Worm (Caenorhabditis elegans): ENCODE measurements around the gene rfc-4.

Gene rfc-4

ce11 chrIII:6945319-6945718 lies 26.7 kb upstream of the rfc-4 start:
- TF ChIP-seq hnd-1 (tag; optimal IDR thresholded peaks at IDR 0.05) (no peak), ets-7 (tag; optimal IDR thresholded peaks at IDR 0.05) (no peak), B0310.2 (tag; optimal IDR thresholded peaks at IDR 0.05) (no peak), hmbx-1 (tag; optimal IDR thresholded peaks at IDR 0.05) (no peak), tbx-11 (GFP tag; IDR thresholded peaks at IDR 0.05) (no peak), aly-1 (tag; optimal IDR thresholded peaks at IDR 0.05) (no peak), ceh-36 (tag; optimal IDR thresholded peaks at IDR 0.05) (no peak), ama-1 (optimal IDR thresholded peaks at IDR 0.05) (no peak), flt-1 (GFP tag; IDR thresholded peaks at IDR 0.05) (no peak), F13C5.2 (tag; optimal IDR thresholded peaks at IDR 0.05) (no peak), hmg-4 (GFP tag; optimal IDR thresholded peaks at IDR 0.05) (no peak), pes-1 (GFP tag; IDR thresholded peaks at IDR 0.05) (no peak), ceh-13 (GFP tag; optimal IDR thresholded peaks at IDR 0.05) (no peak), tbx-37 (GFP tag; conservative IDR thresholded peaks at IDR 0.05) (no peak), tra-4 (tag; optimal IDR thresholded peaks at IDR 0.05) (no peak), scrt-1 (GFP tag; IDR thresholded peaks at IDR 0.05) (no peak), sea-1 (GFP tag; conservative IDR thresholded peaks at IDR 0.05) (no peak)

- TF ChIP-seq scrt-1 (GFP tag; IDR thresholded peaks at IDR 0.05) = no peak
- no peak for TF ChIP-seq tbx-11 (GFP tag; IDR thresholded peaks at IDR 0.05)
- no peak for TF ChIP-seq hmg-4 (GFP tag; optimal IDR thresholded peaks at IDR 0.05)
- TF ChIP-seq F13C5.2 (tag; optimal IDR thresholded peaks at IDR 0.05) = no peak
- no peak for TF ChIP-seq ama-1 (optimal IDR thresholded peaks at IDR 0.05)
- TF ChIP-seq tra-4 (tag; optimal IDR thresholded peaks at IDR 0.05) = no peak
- TF ChIP-seq ets-7 (tag; optimal IDR thresholded peaks at IDR 0.05) = no peak
- TF ChIP-seq hmbx-1 (tag; optimal IDR thresholded peaks at IDR 0.05) = no peak
These were observed 26.3 kb upstream of the rfc-4 start, which contains the start of gene abu-13 for ce11 chrIII:6945747-6946146. Gene abu-13, minus strand, starts transcription at chrIII:6945898.

ce11 chrIII:6946382-6946781 lies 25.7 kb upstream of the rfc-4 start, which contains the start of gene let-711:
Gene let-711, plus strand, starts transcription at chrIII:6946718.
- no peak for TF ChIP-seq tbx-37 (GFP tag; conservative IDR thresholded peaks at IDR 0.05)
- no peak for TF ChIP-seq F13C5.2 (tag; optimal IDR thresholded peaks at IDR 0.05)
- TF ChIP-seq ceh-13 (GFP tag; optimal IDR thresholded peaks at IDR 0.05) = no peak
- TF ChIP-seq ceh-36 (tag; optimal IDR thresholded peaks at IDR 0.05) = no peak
- no peak for TF ChIP-seq hmg-4 (GFP tag; optimal IDR thresholded peaks at IDR 0.05)
- no peak for TF ChIP-seq scrt-1 (GFP tag; IDR thresholded peaks at IDR 0.05)
- no peak for TF ChIP-seq aly-1 (tag; optimal IDR thresholded peaks at IDR 0.05)
- no peak for TF ChIP-seq sea-1 (GFP tag; conservative IDR thresholded peaks at IDR 0.05)
- TF ChIP-seq hnd-1 (tag; optimal IDR thresholded peaks at IDR 0.05) = no peak
- TF ChIP-seq B0310.2 (tag; optimal IDR thresholded peaks at IDR 0.05) = no peak
- no peak for TF ChIP-seq ets-7 (tag; optimal IDR thresholded peaks at IDR 0.05)
- no peak for TF ChIP-seq tbx-11 (GFP tag; IDR thresholded peaks at IDR 0.05)
- no peak for TF ChIP-seq pes-1 (GFP tag; IDR thresholded peaks at IDR 0.05)
- no peak for TF ChIP-seq tra-4 (tag; optimal IDR thresholded peaks at IDR 0.05)

ce11 chrIII:6947896-6948295 lies 24.2 kb upstream of the rfc-4 start:
- TF ChIP-seq tra-4 (tag; optimal IDR thresholded peaks at IDR 0.05) (no peak), ceh-36 (tag; optimal IDR thresholded peaks at IDR 0.05) (no peak), tbx-11 (GFP tag; IDR thresholded peaks at IDR 0.05) (no peak), tbx-37 (GFP tag; conservative IDR thresholded peaks at IDR 0.05) (no peak), pes-1 (GFP tag; IDR thresholded peaks at IDR 0.05) (no peak), aly-1 (tag; optimal IDR thresholded peaks at IDR 0.05) (no peak), F13C5.2 (tag; optimal IDR thresholded peaks at IDR 0.05) (no peak), hnd-1 (tag; optimal IDR thresholded peaks at IDR 0.05) (no peak), ceh-13 (GFP tag; optimal IDR thresholded peaks at IDR 0.05) (no peak), hmbx-1 (tag; optimal IDR thresholded peaks at IDR 0.05) (no peak), scrt-1 (GFP tag; IDR thresholded peaks at IDR 0.05) (no peak), hmg-4 (GFP tag; optimal IDR thresholded peaks at IDR 0.05) (no peak), ets-7 (tag; optimal IDR thresholded peaks at IDR 0.05) (no peak), ama-1 (optimal IDR thresholded peaks at IDR 0.05) (no peak), B0310.2 (tag; optimal IDR thresholded peaks at IDR 0.05) (no peak), sea-1 (GFP tag; conservative IDR thresholded peaks at IDR 0.05) (no peak), flt-1 (GFP tag; IDR thresholded peaks at IDR 0.05) (no peak)

ce11 chrIII:6951435-6951834 lies 20.6 kb upstream of the rfc-4 start:
- TF ChIP-seq pes-1 (GFP tag; IDR thresholded peaks at IDR 0.05) (no peak), scrt-1 (GFP tag; IDR thresholded peaks at IDR 0.05) (no peak), B0310.2 (tag; optimal IDR thresholded peaks at IDR 0.05) (no peak), aly-1 (tag; optimal IDR thresholded peaks at IDR 0.05) (no peak), hmbx-1 (tag; optimal IDR thresholded peaks at IDR 0.05) (no peak), tra-4 (tag; optimal IDR thresholded peaks at IDR 0.05) (no peak), sea-1 (GFP tag; conservative IDR thresholded peaks at IDR 0.05) (no peak), tbx-11 (GFP tag; IDR thresholded peaks at IDR 0.05) (no peak), F13C5.2 (tag; optimal IDR thresholded peaks at IDR 0.05) (no peak), flt-1 (GFP tag; IDR thresholded peaks at IDR 0.05) (no peak), ama-1 (optimal IDR thresholded peaks at IDR 0.05) (no peak), ceh-13 (GFP tag; optimal IDR thresholded peaks at IDR 0.05) (no peak), hmg-4 (GFP tag; optimal IDR thresholded peaks at IDR 0.05) (no peak), tbx-37 (GFP tag; conservative IDR thresholded peaks at IDR 0.05) (no peak), ets-7 (tag; optimal IDR thresholded peaks at IDR 0.05) (no peak), hnd-1 (tag; optimal IDR thresholded peaks at IDR 0.05) (no peak), ceh-36 (tag; optimal IDR thresholded peaks at IDR 0.05) (no peak)

- TF ChIP-seq ceh-36 (tag; optimal IDR thresholded peaks at IDR 0.05) (no peak), aly-1 (tag; optimal IDR thresholded peaks at IDR 0.05) (no peak), tra-4 (tag; optimal IDR thresholded peaks at IDR 0.05) (no peak), ama-1 (optimal IDR thresholded peaks at IDR 0.05) (no peak), F13C5.2 (tag; optimal IDR thresholded peaks at IDR 0.05) (no peak), hmg-4 (GFP tag; optimal IDR thresholded peaks at IDR 0.05) (no peak), tbx-37 (GFP tag; conservative IDR thresholded peaks at IDR 0.05) (no peak), sea-1 (GFP tag; conservative IDR thresholded peaks at IDR 0.05) (no peak), pes-1 (GFP tag; IDR thresholded peaks at IDR 0.05) (no peak), scrt-1 (GFP tag; IDR thresholded peaks at IDR 0.05) (no peak), tbx-11 (GFP tag; IDR thresholded peaks at IDR 0.05) (no peak), hmbx-1 (tag; optimal IDR thresholded peaks at IDR 0.05) (no peak), flt-1 (GFP tag; IDR thresholded peaks at IDR 0.05) (no peak), B0310.2 (tag; optimal IDR thresholded peaks at IDR 0.05) (no peak)
These were observed 18.7 kb upstream of the rfc-4 start for ce11 chrIII:6953373-6953772.

- TF ChIP-seq hmbx-1 (tag; optimal IDR thresholded peaks at IDR 0.05) = no peak
- no peak for TF ChIP-seq sea-1 (GFP tag; conservative IDR thresholded peaks at IDR 0.05)
- no peak for TF ChIP-seq ama-1 (optimal IDR thresholded peaks at IDR 0.05)
- no peak for TF ChIP-seq pes-1 (GFP tag; IDR thresholded peaks at IDR 0.05)
- TF ChIP-seq ceh-36 (tag; optimal IDR thresholded peaks at IDR 0.05) = no peak
- TF ChIP-seq flt-1 (GFP tag; IDR thresholded peaks at IDR 0.05) = no peak
- TF ChIP-seq ceh-13 (GFP tag; optimal IDR thresholded peaks at IDR 0.05) = no peak
- TF ChIP-seq tbx-37 (GFP tag; conservative IDR thresholded peaks at IDR 0.05) = no peak
- TF ChIP-seq hmg-4 (GFP tag; optimal IDR thresholded peaks at IDR 0.05) = no peak
- TF ChIP-seq aly-1 (tag; optimal IDR thresholded peaks at IDR 0.05) = no peak
- no peak for TF ChIP-seq F13C5.2 (tag; optimal IDR thresholded peaks at IDR 0.05)
These were observed 18.1 kb upstream of the rfc-4 start for ce11 chrIII:6953978-6954377.

Measured in whole organism, early embryonic.